Fruit fly (Drosophila melanogaster) whole organism, adult: Measurements from ENCODE around the gene Snx1.

Experiments
- CG11617 ChIP-seq: fragments of 200-800 bp; sonication (Bioruptor generic); optimal IDR thresholded peaks from 2 replicates; lab custom pipeline; 2017; ENCODE audit warnings: mild to moderate bottlenecking, missing biosample characterization, missing genetic modification reagents, missing genetic modification characterization
- CG1620 ChIP-seq: fragments of 200-800 bp; sonication (Bioruptor generic); optimal IDR thresholded peaks from 2 replicates; lab custom pipeline; 2016; ENCODE audit warnings: missing biosample characterization, missing genetic modification characterization
- CG33017 ChIP-seq: fragments of 200-800 bp; sonication (Bioruptor generic); optimal IDR thresholded peaks from 2 replicates; lab custom pipeline; 2018; ENCODE audit warnings: missing biosample characterization, mild to moderate bottlenecking, missing genetic modification characterization, moderate library complexity
- CG7045 ChIP-seq: fragments of 200-800 bp; sonication (Bioruptor generic); optimal IDR thresholded peaks from 2 replicates; lab custom pipeline; 2017; ENCODE audit warnings: missing biosample characterization, mild to moderate bottlenecking, missing genetic modification characterization
- CG7101 ChIP-seq: fragments of 200-800 bp; sonication (Bioruptor generic); optimal IDR thresholded peaks from 2 replicates; lab custom pipeline; 2018; ENCODE audit warnings: missing biosample characterization, mild to moderate bottlenecking, missing genetic modification characterization, moderate library complexity
- Clk ChIP-seq: fragments of 200-800 bp; sonication (Bioruptor generic); optimal IDR thresholded peaks from 2 replicates; lab custom pipeline; 2017; ENCODE audit warnings: missing biosample characterization, missing genetic modification characterization
- Crg-1 ChIP-seq: fragments of 200-800 bp; sonication (Bioruptor generic); optimal IDR thresholded peaks from 2 replicates; lab custom pipeline; 2016; ENCODE audit warnings: missing biosample characterization, missing genetic modification characterization
- Mnt ChIP-seq: fragments of 200-800 bp; sonication (Bioruptor generic); optimal IDR thresholded peaks from 2 replicates; lab custom pipeline; 2016; ENCODE audit warnings: missing biosample characterization, mild to moderate bottlenecking, missing genetic modification characterization
- bab1 ChIP-seq: fragments of 200-800 bp; sonication (Bioruptor generic); optimal IDR thresholded peaks from 3 replicates; lab custom pipeline; 2019; ENCODE audit warnings: missing biosample characterization, mild to moderate bottlenecking, missing genetic modification characterization, moderate library complexity
- kay ChIP-seq: fragments of 200-800 bp; sonication (Bioruptor generic); peaks from one replicate; lab custom pipeline; 2016; ENCODE audit warnings: missing biosample characterization, missing genetic modification characterization, borderline replicate concordance
- ovo ChIP-seq: fragments of 200-800 bp; sonication (Bioruptor generic); optimal IDR thresholded peaks from 2 replicates; lab custom pipeline; 2016; ENCODE audit warnings: missing biosample characterization, missing genetic modification characterization
- tj ChIP-seq: fragments of 200-800 bp; sonication (Bioruptor generic); optimal IDR thresholded peaks from 3 replicates; lab custom pipeline; 2017; ENCODE audit warnings: missing biosample characterization, mild to moderate bottlenecking, missing genetic modification characterization, moderate library complexity
- toe ChIP-seq: fragments of 200-800 bp; sonication (Bioruptor generic); optimal IDR thresholded peaks from 2 replicates; lab custom pipeline; 2016; ENCODE audit warnings: missing biosample characterization, missing genetic modification characterization

- no peak for TF ChIP-seq CG33017
- TF ChIP-seq bab1 = no peak
- no peak for TF ChIP-seq CG7101 (tag; lab: Kevin White, UChicago)
- TF ChIP-seq Mnt = no peak
- no peak for TF ChIP-seq Clk (GFP tag; lab: Kevin White, UChicago)
- no peak for TF ChIP-seq CG1620 (GFP tag; lab: Kevin White, UChicago)
- no peak for TF ChIP-seq CG11617
- no peak for TF ChIP-seq toe (GFP tag; lab: Kevin White, UChicago)
- TF ChIP-seq Crg-1 (GFP tag; lab: Kevin White, UChicago) = no peak
- TF ChIP-seq ovo (GFP tag; lab: Kevin White, UChicago) = no peak
- TF ChIP-seq tj (GFP tag; lab: Kevin White, UChicago) = no peak
- no peak for TF ChIP-seq CG7045 (GFP tag; lab: Kevin White, UChicago)
- TF ChIP-seq kay (GFP tag; lab: Kevin White, UChicago) = no peak
These were observed 39.2 kb upstream of the Snx1 start, which contains the start of gene CG8840 for dm6 chr2L:3410260-3410659.
